Worm (Caenorhabditis elegans) whole organism, midembryonic: ENCODE measurements around the gene ucr-2.3.

ENCODE experiments used
- T22C8.4 ChIP-seq: fragments of 200-800 bp; sonication (Bioruptor generic); IDR thresholded peaks from 2 replicates; pipeline ENCODE4 v1.3.6; 2022; ENCODE audit warnings: missing genetic modification characterization, missing compliant biosample characterization
- cog-1 ChIP-seq: sonication (generic microtip); optimal IDR thresholded peaks from 2 replicates; lab custom pipeline; 2016; ENCODE audit warnings: missing genetic modification characterization, missing compliant biosample characterization
- flt-1 ChIP-seq: fragments of 200-800 bp; sonication (Bioruptor generic); IDR thresholded peaks from 2 replicates; pipeline ENCODE4 v1.3.6; 2022; ENCODE audit warnings: missing genetic modification characterization, missing compliant biosample characterization
- klf-2 ChIP-seq: fragments of 200-800 bp; sonication (Bioruptor generic); conservative IDR thresholded peaks from 2 replicates; pipeline ENCODE4 v1.3.6; 2022; ENCODE audit warnings: missing genetic modification reagents, missing genetic modification characterization, missing compliant biosample characterization
- med-1 ChIP-seq: sonication (generic microtip); optimal IDR thresholded peaks from 2 replicates; lab custom pipeline; 2017; ENCODE audit warnings: missing genetic modification characterization, mild to moderate bottlenecking, missing compliant biosample characterization, antibody characterized with exemption, missing genetic modification reagents; ENCODE audit not compliant: insufficient read depth
- ref-1 ChIP-seq: fragments of 200-800 bp; sonication (Bioruptor generic); conservative IDR thresholded peaks from 2 replicates; pipeline ENCODE4 v1.3.6; 2022; ENCODE audit warnings: missing genetic modification reagents, missing genetic modification characterization, missing compliant biosample characterization
- tab-1 ChIP-seq: fragments of 200-800 bp; sonication (Bioruptor generic); IDR thresholded peaks from 2 replicates; pipeline ENCODE4 v1.3.6; 2022; ENCODE audit warnings: missing genetic modification characterization, missing compliant biosample characterization
- ztf-23 ChIP-seq: fragments of 200-800 bp; sonication (Bioruptor generic); IDR thresholded peaks from 2 replicates; pipeline ENCODE4 v1.3.6; 2022; ENCODE audit warnings: missing genetic modification reagents, missing genetic modification characterization, missing compliant biosample characterization
- ztf-29 ChIP-seq: fragments of 200-800 bp; sonication (Bioruptor generic); IDR thresholded peaks from 2 replicates; pipeline ENCODE4 v1.3.6; 2022; ENCODE audit warnings: missing genetic modification reagents, missing genetic modification characterization, missing compliant biosample characterization

ucr-2.3 gene

ce11 chrIII:909540-909939 lies 29.9 kb downstream of the ucr-2.3 start, which contains the start of gene crls-1:
crls-1 (minus strand) TSS chrIII:909902.
- no peak for TF ChIP-seq klf-2 (GFP tag; lab: Robert Waterston, UW)
- TF ChIP-seq ztf-29 (GFP tag; lab: Robert Waterston, UW), result no peak
- no peak for TF ChIP-seq ztf-23 (GFP tag; lab: Robert Waterston, UW)
- TF ChIP-seq ref-1 (GFP tag; lab: Robert Waterston, UW), result no peak
- no peak for TF ChIP-seq flt-1 (GFP tag; lab: Robert Waterston, UW)
- no peak for TF ChIP-seq cog-1 (tag; lab: Kevin White, UChicago)
- no peak for TF ChIP-seq med-1 (GFP tag; lab: Kevin White, UChicago)
- TF ChIP-seq tab-1 (GFP tag; lab: Robert Waterston, UW), result no peak
- TF ChIP-seq T22C8.4 (GFP tag; lab: Robert Waterston, UW), result no peak

- TF ChIP-seq cog-1 (tag; lab: Kevin White, UChicago) (no peak), T22C8.4 (GFP tag; lab: Robert Waterston, UW) (no peak), med-1 (GFP tag; lab: Kevin White, UChicago) (no peak), ztf-29 (GFP tag; lab: Robert Waterston, UW) (no peak), ref-1 (GFP tag; lab: Robert Waterston, UW) (no peak), tab-1 (GFP tag; lab: Robert Waterston, UW) (no peak), ztf-23 (GFP tag; lab: Robert Waterston, UW) (no peak), flt-1 (GFP tag; lab: Robert Waterston, UW) (no peak), klf-2 (GFP tag; lab: Robert Waterston, UW) (no peak)
Measured at ce11 chrIII:910540-911311, 31.1 kb downstream of the ucr-2.3 start, which contains the start of the genes F23H11.5 and bra-2. F23H11.5 (minus strand) TSS chrIII:910590. bra-2 (plus strand) TSS chrIII:911261.

- TF ChIP-seq ztf-23 (GFP tag; lab: Robert Waterston, UW) (no peak), flt-1 (GFP tag; lab: Robert Waterston, UW) (no peak), ref-1 (GFP tag; lab: Robert Waterston, UW) (no peak), tab-1 (GFP tag; lab: Robert Waterston, UW) (no peak), klf-2 (GFP tag; lab: Robert Waterston, UW) (no peak), ztf-29 (GFP tag; lab: Robert Waterston, UW) (no peak), T22C8.4 (GFP tag; lab: Robert Waterston, UW) (no peak)
Measured at ce11 chrIII:916897-917296, 37.2 kb downstream of the ucr-2.3 start, which contains the start of gene idpp-13. idpp-13 (minus strand) TSS chrIII:916997.

DNA sequence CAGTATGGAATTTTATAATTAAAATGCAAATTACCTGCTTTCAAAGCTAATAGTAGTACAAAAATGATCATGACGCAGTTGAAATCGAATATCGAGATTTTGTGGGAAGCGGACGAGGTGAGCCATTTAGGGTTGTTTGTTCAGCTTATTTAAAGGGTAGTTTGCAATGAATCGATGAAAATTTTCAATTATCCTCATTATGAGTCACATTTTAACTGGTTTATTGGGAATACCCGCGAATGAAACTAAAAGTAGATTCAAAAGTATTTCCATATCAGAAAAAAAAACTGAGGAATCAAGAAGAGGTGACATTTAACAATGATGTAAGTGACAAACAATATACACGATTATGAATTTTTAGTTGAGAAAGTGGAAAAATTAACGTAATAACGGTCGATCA lies 39.7 kb downstream of the ucr-2.3 start, which contains the start of gene F23H11.7:
Gene F23H11.7, minus strand, starts transcription at position 101 of the 400 bp plus-strand sequence.
- TF ChIP-seq tab-1 (GFP tag; lab: Robert Waterston, UW), result no peak
- no peak for TF ChIP-seq klf-2 (GFP tag; lab: Robert Waterston, UW)
- no peak for TF ChIP-seq cog-1 (tag; lab: Kevin White, UChicago)
- no peak for TF ChIP-seq T22C8.4 (GFP tag; lab: Robert Waterston, UW)
- no peak for TF ChIP-seq ztf-23 (GFP tag; lab: Robert Waterston, UW)
- no peak for TF ChIP-seq med-1 (GFP tag; lab: Kevin White, UChicago)
- TF ChIP-seq flt-1 (GFP tag; lab: Robert Waterston, UW), result no peak
- no peak for TF ChIP-seq ref-1 (GFP tag; lab: Robert Waterston, UW)
- no peak for TF ChIP-seq ztf-29 (GFP tag; lab: Robert Waterston, UW)

DNA sequence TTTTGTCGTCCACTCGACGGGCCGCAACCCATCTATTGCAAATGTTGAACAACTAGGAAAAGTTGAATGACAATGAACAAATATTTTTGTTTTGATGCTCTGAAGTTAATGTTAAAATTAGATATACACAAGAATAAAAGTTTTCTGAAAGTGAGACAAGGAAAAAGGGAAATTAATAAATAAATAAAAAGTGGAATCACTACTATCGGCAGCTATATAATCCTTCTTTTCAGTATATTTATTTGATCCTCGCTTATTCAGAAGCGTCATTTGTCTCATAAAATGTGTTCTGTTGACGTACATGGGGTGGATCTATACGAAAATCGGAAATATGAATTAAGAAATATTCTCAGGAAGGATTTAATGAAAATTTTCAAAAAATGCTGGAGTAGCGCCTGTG lies 46.6 kb downstream of the ucr-2.3 start, which contains the start of gene pef-1:
Gene pef-1, minus strand, starts transcription at position 101 of the 400 bp plus-strand sequence.
- no peak for TF ChIP-seq cog-1 (tag; lab: Kevin White, UChicago)
- TF ChIP-seq T22C8.4 (GFP tag; lab: Robert Waterston, UW), result no peak
- no peak for TF ChIP-seq ztf-29 (GFP tag; lab: Robert Waterston, UW)
- TF ChIP-seq ztf-23 (GFP tag; lab: Robert Waterston, UW), result no peak
- TF ChIP-seq flt-1 (GFP tag; lab: Robert Waterston, UW), result no peak
- TF ChIP-seq med-1 (GFP tag; lab: Kevin White, UChicago), result no peak
- TF ChIP-seq klf-2 (GFP tag; lab: Robert Waterston, UW), result no peak
- no peak for TF ChIP-seq ref-1 (GFP tag; lab: Robert Waterston, UW)
- TF ChIP-seq tab-1 (GFP tag; lab: Robert Waterston, UW), result no peak
